Fruit fly (Drosophila melanogaster) whole organism, adult: ENCODE results near the gene CG8671.

ENCODE experiments used
- CG11617 ChIP-seq: fragments of 200-800 bp; sonication (Bioruptor generic); optimal IDR thresholded peaks from 2 replicates; lab custom pipeline; 2017; ENCODE audit warnings: mild to moderate bottlenecking, missing biosample characterization, missing genetic modification reagents, missing genetic modification characterization
- CG12768 ChIP-seq: fragments of 200-800 bp; sonication (Bioruptor generic); optimal IDR thresholded peaks from 2 replicates; lab custom pipeline; 2017; ENCODE audit warnings: missing biosample characterization, missing genetic modification characterization, mild to moderate bottlenecking, moderate library complexity, missing genetic modification reagents
- CG14711 ChIP-seq: fragments of 200-800 bp; sonication (Bioruptor generic); optimal IDR thresholded peaks from 2 replicates; lab custom pipeline; 2018; ENCODE audit warnings: missing biosample characterization, mild to moderate bottlenecking, missing genetic modification characterization, moderate library complexity
- CG1620 ChIP-seq: fragments of 200-800 bp; sonication (Bioruptor generic); optimal IDR thresholded peaks from 2 replicates; lab custom pipeline; 2016; ENCODE audit warnings: missing biosample characterization, missing genetic modification characterization
- CG33017 ChIP-seq: fragments of 200-800 bp; sonication (Bioruptor generic); optimal IDR thresholded peaks from 2 replicates; lab custom pipeline; 2018; ENCODE audit warnings: missing biosample characterization, mild to moderate bottlenecking, missing genetic modification characterization, moderate library complexity
- CG5204 ChIP-seq: fragments of 200-800 bp; sonication (Bioruptor generic); optimal IDR thresholded peaks from 2 replicates; lab custom pipeline; 2016; ENCODE audit warnings: missing biosample characterization, missing genetic modification characterization
- CG7045 ChIP-seq: fragments of 200-800 bp; sonication (Bioruptor generic); optimal IDR thresholded peaks from 2 replicates; lab custom pipeline; 2017; ENCODE audit warnings: missing biosample characterization, mild to moderate bottlenecking, missing genetic modification characterization
- CG7101 ChIP-seq: fragments of 200-800 bp; sonication (Bioruptor generic); optimal IDR thresholded peaks from 2 replicates; lab custom pipeline; 2018; ENCODE audit warnings: missing biosample characterization, mild to moderate bottlenecking, missing genetic modification characterization, moderate library complexity
- Clk ChIP-seq: fragments of 200-800 bp; sonication (Bioruptor generic); optimal IDR thresholded peaks from 2 replicates; lab custom pipeline; 2017; ENCODE audit warnings: missing biosample characterization, missing genetic modification characterization
- Crg-1 ChIP-seq: fragments of 200-800 bp; sonication (Bioruptor generic); optimal IDR thresholded peaks from 2 replicates; lab custom pipeline; 2016; ENCODE audit warnings: missing biosample characterization, missing genetic modification characterization
- Hr96 ChIP-seq: fragments of 200-800 bp; sonication (Bioruptor generic); optimal IDR thresholded peaks from 2 replicates; lab custom pipeline; 2016; ENCODE audit warnings: missing biosample characterization, missing genetic modification characterization
- Mnt ChIP-seq: fragments of 200-800 bp; sonication (Bioruptor generic); optimal IDR thresholded peaks from 2 replicates; lab custom pipeline; 2016; ENCODE audit warnings: missing biosample characterization, mild to moderate bottlenecking, missing genetic modification characterization
- bab1 ChIP-seq: fragments of 200-800 bp; sonication (Bioruptor generic); optimal IDR thresholded peaks from 3 replicates; lab custom pipeline; 2019; ENCODE audit warnings: missing biosample characterization, mild to moderate bottlenecking, missing genetic modification characterization, moderate library complexity
- cic ChIP-seq: fragments of 200-800 bp; sonication (Bioruptor generic); optimal IDR thresholded peaks from 2 replicates; lab custom pipeline; 2017; ENCODE audit warnings: missing biosample characterization, mild to moderate bottlenecking, missing genetic modification characterization, moderate library complexity
- cnc ChIP-seq, 2 experiments: fragments of >200 bp; optimal IDR thresholded peaks; 2 replicates each; lab custom pipeline; 2017
- kay ChIP-seq: fragments of 200-800 bp; sonication (Bioruptor generic); peaks from one replicate; lab custom pipeline; 2016; ENCODE audit warnings: missing biosample characterization, missing genetic modification characterization, borderline replicate concordance
- ovo ChIP-seq: fragments of 200-800 bp; sonication (Bioruptor generic); optimal IDR thresholded peaks from 2 replicates; lab custom pipeline; 2016; ENCODE audit warnings: missing biosample characterization, missing genetic modification characterization
- pad ChIP-seq: fragments of 200-800 bp; sonication (Bioruptor generic); optimal IDR thresholded peaks from 3 replicates; lab custom pipeline; 2017; ENCODE audit warnings: missing biosample characterization, missing genetic modification characterization, mild to moderate bottlenecking, moderate library complexity, missing genetic modification reagents
- tj ChIP-seq: fragments of 200-800 bp; sonication (Bioruptor generic); optimal IDR thresholded peaks from 3 replicates; lab custom pipeline; 2017; ENCODE audit warnings: missing biosample characterization, mild to moderate bottlenecking, missing genetic modification characterization, moderate library complexity
- toe ChIP-seq: fragments of 200-800 bp; sonication (Bioruptor generic); optimal IDR thresholded peaks from 2 replicates; lab custom pipeline; 2016; ENCODE audit warnings: missing biosample characterization, missing genetic modification characterization

Gene CG8671

dm6 chr2L:21220396-21220795 is 42.4 kb upstream of the CG8671 start, which contains the start of gene Atg18b:
Atg18b (minus strand) TSS chr2L:21220572.
- TF ChIP-seq Clk (GFP tag; lab: Kevin White, UChicago) (no peak), pad (GFP tag; lab: Kevin White, UChicago) (peak; percentile 53), CG14711 (tag; lab: Kevin White, UChicago) (no peak), cic (GFP tag; lab: Kevin White, UChicago) (no peak), ovo (peak; percentile 84), toe (GFP tag; lab: Kevin White, UChicago) (no peak), CG7101 (tag; lab: Kevin White, UChicago) (no peak), CG33017 (tag; lab: Kevin White, UChicago) (no peak)

- peak; percentile 23 for TF ChIP-seq bab1 (GFP tag; lab: Kevin White, UChicago)
- peak; percentile 2 for TF ChIP-seq CG1620
- peak; percentile 1 for TF ChIP-seq Mnt (GFP tag; lab: Kevin White, UChicago)
- TF ChIP-seq CG14711 (tag; lab: Kevin White, UChicago): peak; percentile 16
- TF ChIP-seq Hr96 (GFP tag; lab: Kevin White, UChicago): no peak
- TF ChIP-seq Crg-1 (GFP tag; lab: Kevin White, UChicago): no peak
Observed at dm6 chr2L:21221114-21221578, 41.6 kb upstream of the CG8671 start, which contains the start of gene CG8677. CG8677 (plus strand) TSS chr2L:21221312.

dm6 chr2L:21221778-21222177 is 41.0 kb upstream of the CG8671 start:
- no peak for TF ChIP-seq pad (GFP tag; lab: Kevin White, UChicago)
- TF ChIP-seq ovo: no peak
- TF ChIP-seq cnc (optimal IDR thresholded peaks at IDR 0.05; lab: Kevin White, UChicago): no peak
- TF ChIP-seq CG12768 (GFP tag; lab: Kevin White, UChicago): no peak
- no peak for TF ChIP-seq CG7101 (tag; lab: Kevin White, UChicago)
- TF ChIP-seq bab1 (GFP tag; lab: Kevin White, UChicago): no peak
- TF ChIP-seq CG7045 (GFP tag; lab: Kevin White, UChicago): no peak
- no peak for TF ChIP-seq cic (GFP tag; lab: Kevin White, UChicago)
- no peak for TF ChIP-seq Crg-1 (GFP tag; lab: Kevin White, UChicago)

- TF ChIP-seq CG12768 (GFP tag; lab: Kevin White, UChicago): no peak
- no peak for TF ChIP-seq pad (GFP tag; lab: Kevin White, UChicago)
- no peak for TF ChIP-seq Mnt (GFP tag; lab: Kevin White, UChicago)
- no peak for TF ChIP-seq Hr96 (GFP tag; lab: Kevin White, UChicago)
- TF ChIP-seq Clk (GFP tag; lab: Kevin White, UChicago): no peak
Observed at dm6 chr2L:21233430-21233829, 29.3 kb upstream of the CG8671 start.

dm6 chr2L:21234388-21234984 is 28.3 kb upstream of the CG8671 start:
- TF ChIP-seq CG5204 (GFP tag; lab: Kevin White, UChicago) (no peak), bab1 (GFP tag; lab: Kevin White, UChicago) (no peak), CG11617 (GFP tag; lab: Kevin White, UChicago) (no peak), pad (GFP tag; lab: Kevin White, UChicago) (no peak), Mnt (GFP tag; lab: Kevin White, UChicago) (no peak), CG33017 (tag; lab: Kevin White, UChicago) (no peak), tj (GFP tag; lab: Kevin White, UChicago) (no peak), kay (GFP tag; lab: Kevin White, UChicago) (no peak), CG7045 (GFP tag; lab: Kevin White, UChicago) (no peak), toe (GFP tag; lab: Kevin White, UChicago) (no peak), ovo (no peak), cic (GFP tag; lab: Kevin White, UChicago) (no peak)

- TF ChIP-seq kay (GFP tag; lab: Kevin White, UChicago) (no peak), ovo (no peak), Clk (GFP tag; lab: Kevin White, UChicago) (no peak), CG5204 (GFP tag; lab: Kevin White, UChicago) (no peak), CG1620 (no peak), CG12768 (GFP tag; lab: Kevin White, UChicago) (no peak), bab1 (GFP tag; lab: Kevin White, UChicago) (peak; percentile 64)
Observed at dm6 chr2L:21235463-21235862, 27.3 kb upstream of the CG8671 start.

- TF ChIP-seq Crg-1 (GFP tag; lab: Kevin White, UChicago) (no peak), ovo (no peak), CG7101 (tag; lab: Kevin White, UChicago) (no peak)
Observed at dm6 chr2L:21236633-21237032, 26.1 kb upstream of the CG8671 start, which contains the start of gene CG31626. CG31626 (minus strand) TSS chr2L:21236733.
